Fruit fly (Drosophila melanogaster): ENCODE measurements around the gene spn-A.
A peak's percentile ranks its signal among the peaks of the same experiment; 100 is the strongest.

spn-A gene

dm6 chr3R:30055915-30056544 lies at the start of gene spn-A, which contains the start of gene Rpp14b:
Gene spn-A, minus strand, starts transcription at chr3R:30056037.
Gene Rpp14b, plus strand, starts transcription at chr3R:30055957.
- TF ChIP-seq bab1 (GFP tag; optimal IDR thresholded peaks at IDR 0.05) (peak; percentile 18), CG14711 (tag; optimal IDR thresholded peaks at IDR 0.05) (peak; percentile 22), tj (GFP tag; optimal IDR thresholded peaks at IDR 0.05) (no peak), CG1620 (GFP tag; optimal IDR thresholded peaks at IDR 0.05) (peak; percentile 62), CG7101 (tag; optimal IDR thresholded peaks at IDR 0.05) (peak; percentile 42)

- TF ChIP-seq CG1620 (GFP tag; optimal IDR thresholded peaks at IDR 0.05) (no peak), CG33017 (tag; optimal IDR thresholded peaks at IDR 0.05) (peak; percentile 24), Mnt (GFP tag; optimal IDR thresholded peaks at IDR 0.05) (peak; percentile 43), CG11617 (GFP tag; optimal IDR thresholded peaks at IDR 0.05) (peak; percentile 37), Crg-1 (GFP tag; optimal IDR thresholded peaks at IDR 0.05) (peak; percentile 6), kay (GFP tag; ENCODE audit: borderline replicate concordance) (peak; percentile 96), pad (GFP tag; optimal IDR thresholded peaks at IDR 0.05) (no peak), CG12768 (GFP tag; optimal IDR thresholded peaks at IDR 0.05) (peak; percentile 44), tj (GFP tag; optimal IDR thresholded peaks at IDR 0.05) (peak; percentile 64), CG7045 (GFP tag; optimal IDR thresholded peaks at IDR 0.05) (peak; percentile 13), CG5204 (GFP tag; optimal IDR thresholded peaks at IDR 0.05) (no peak), cic (GFP tag; optimal IDR thresholded peaks at IDR 0.05) (peak; percentile 95)
Measured at dm6 chr3R:30104912-30105510, 49.2 kb upstream of the spn-A start.

- peak; percentile 87 for TF ChIP-seq kay (GFP tag; ENCODE audit: borderline replicate concordance)
- peak; percentile 97 for TF ChIP-seq cic (GFP tag; optimal IDR thresholded peaks at IDR 0.05)
- TF ChIP-seq Mnt (GFP tag; optimal IDR thresholded peaks at IDR 0.05), result peak; percentile 39
- peak; percentile 26 for TF ChIP-seq CG11617 (GFP tag; optimal IDR thresholded peaks at IDR 0.05)
- no peak for TF ChIP-seq cnc (optimal IDR thresholded peaks at IDR 0.05)
- TF ChIP-seq CG12768 (GFP tag; optimal IDR thresholded peaks at IDR 0.05), result peak; percentile 54
- TF ChIP-seq Clk (GFP tag; optimal IDR thresholded peaks at IDR 0.05), result peak; percentile 47
- no peak for TF ChIP-seq bab1 (GFP tag; optimal IDR thresholded peaks at IDR 0.05)
- TF ChIP-seq CG33017 (tag; optimal IDR thresholded peaks at IDR 0.05), result peak; percentile 20
- TF ChIP-seq Hr96 (GFP tag; optimal IDR thresholded peaks at IDR 0.05), result peak; percentile 16
- peak; percentile 43 for TF ChIP-seq CG7045 (GFP tag; optimal IDR thresholded peaks at IDR 0.05)
- no peak for TF ChIP-seq CG5204 (GFP tag; optimal IDR thresholded peaks at IDR 0.05)
- TF ChIP-seq CG7101 (tag; optimal IDR thresholded peaks at IDR 0.05), result peak; percentile 6
Measured at dm6 chr3R:30102806-30103619, 47.2 kb upstream of the spn-A start.

- TF ChIP-seq Mnt (GFP tag; optimal IDR thresholded peaks at IDR 0.05) (no peak), cnc (optimal IDR thresholded peaks at IDR 0.05) (no peak), cic (GFP tag; optimal IDR thresholded peaks at IDR 0.05) (no peak), Hr96 (GFP tag; optimal IDR thresholded peaks at IDR 0.05) (no peak), CG7101 (tag; optimal IDR thresholded peaks at IDR 0.05) (peak; percentile 47), CG33017 (tag; optimal IDR thresholded peaks at IDR 0.05) (peak; percentile 78), tj (GFP tag; optimal IDR thresholded peaks at IDR 0.05) (peak; percentile 26), CG5204 (GFP tag; optimal IDR thresholded peaks at IDR 0.05) (peak; percentile 36), Clk (GFP tag; optimal IDR thresholded peaks at IDR 0.05) (no peak), CG14711 (tag; optimal IDR thresholded peaks at IDR 0.05) (no peak), kay (GFP tag; ENCODE audit: borderline replicate concordance) (peak; percentile 92), bab1 (GFP tag; optimal IDR thresholded peaks at IDR 0.05) (peak; percentile 50), CG7045 (GFP tag; optimal IDR thresholded peaks at IDR 0.05) (no peak)
Measured at dm6 chr3R:30101389-30101935, 45.6 kb upstream of the spn-A start.

- no peak for TF ChIP-seq CG7045 (GFP tag; optimal IDR thresholded peaks at IDR 0.05)
- TF ChIP-seq pad (GFP tag; optimal IDR thresholded peaks at IDR 0.05), result no peak
- no peak for TF ChIP-seq ovo (GFP tag; optimal IDR thresholded peaks at IDR 0.05)
- TF ChIP-seq CG12768 (GFP tag; optimal IDR thresholded peaks at IDR 0.05), result no peak
- TF ChIP-seq bab1 (GFP tag; optimal IDR thresholded peaks at IDR 0.05), result no peak
- no peak for TF ChIP-seq tj (GFP tag; optimal IDR thresholded peaks at IDR 0.05)
- TF ChIP-seq toe (GFP tag; optimal IDR thresholded peaks at IDR 0.05), result no peak
- no peak for TF ChIP-seq CG33017 (tag; optimal IDR thresholded peaks at IDR 0.05)
- TF ChIP-seq Mnt (GFP tag; optimal IDR thresholded peaks at IDR 0.05), result no peak
- no peak for TF ChIP-seq cnc (optimal IDR thresholded peaks at IDR 0.05)
- no peak for TF ChIP-seq CG5204 (GFP tag; optimal IDR thresholded peaks at IDR 0.05)
- TF ChIP-seq Hr96 (GFP tag; optimal IDR thresholded peaks at IDR 0.05), result no peak
- no peak for TF ChIP-seq Clk (GFP tag; optimal IDR thresholded peaks at IDR 0.05)
- no peak for TF ChIP-seq kay (GFP tag; ENCODE audit: borderline replicate concordance)
- no peak for TF ChIP-seq cic (GFP tag; optimal IDR thresholded peaks at IDR 0.05)
- no peak for TF ChIP-seq CG11617 (GFP tag; optimal IDR thresholded peaks at IDR 0.05)
Measured at dm6 chr3R:30100976-30101332, 45.1 kb upstream of the spn-A start.

All from whole organism, adult.